Worm (Caenorhabditis elegans) whole organism, L1 larva: ENCODE measurements around the gene F44F4.3.

Experiments used
- egl-27 ChIP-seq, 2 experiments: fragments of 150-350 bp in 1 of 2; sonication (generic microtip); optimal IDR thresholded peaks; 3 replicates each; lab custom pipeline; 2017 to 2018; ENCODE audit warnings: missing biosample characterization in 2 of 2, missing genetic modification characterization in 2 of 2, missing genetic modification reagents in 2 of 2
- irx-1 ChIP-seq: sonication (generic microtip); optimal IDR thresholded peaks from 2 replicates; lab custom pipeline; 2016; ENCODE audit warnings: missing genetic modification characterization, missing compliant biosample characterization
- lin-39 ChIP-seq: fragments of 150-350 bp; optimal IDR thresholded peaks from 2 replicates; lab custom pipeline; 2014; ENCODE audit warnings: missing biosample characterization, missing genetic modification reagents, missing genetic modification characterization
- nhr-76 ChIP-seq: sonication (generic microtip); optimal IDR thresholded peaks from 2 replicates; lab custom pipeline; 2017; ENCODE audit warnings: missing biosample characterization, missing genetic modification characterization
- skn-1 ChIP-seq: fragments of 150-350 bp; optimal IDR thresholded peaks from 2 replicates; lab custom pipeline; 2014; ENCODE audit warnings: missing biosample characterization, missing genetic modification characterization
- unc-62 ChIP-seq: fragments of 150-350 bp; optimal IDR thresholded peaks from 2 replicates; lab custom pipeline; 2014; ENCODE audit warnings: missing biosample characterization, missing genetic modification reagents, missing genetic modification characterization
- unc-86 ChIP-seq: sonication (generic microtip); optimal IDR thresholded peaks from 2 replicates; lab custom pipeline; 2016; ENCODE audit warnings: missing genetic modification characterization, missing compliant biosample characterization

DNA sequence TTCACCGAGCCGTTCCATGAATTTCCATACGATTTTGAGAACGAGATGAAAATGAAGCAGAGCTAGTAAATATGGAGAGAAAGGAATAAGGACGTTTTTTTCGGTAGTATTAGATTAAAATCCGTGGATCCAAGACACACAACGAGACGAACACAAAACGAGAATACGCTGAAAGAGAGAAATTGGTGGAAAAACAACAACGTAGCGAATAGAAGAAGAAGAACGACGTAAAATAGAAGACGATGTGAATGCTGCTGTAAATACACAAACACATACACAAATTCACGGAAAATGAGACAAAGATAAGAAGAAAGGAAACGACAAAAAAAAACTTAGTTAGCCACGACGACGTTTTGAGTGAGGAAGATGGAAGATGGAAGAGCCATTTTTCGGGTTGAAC, 51.0 kb downstream of the F44F4.3 start:
- TF ChIP-seq lin-39: no peak
- no peak for TF ChIP-seq irx-1 (tag; lab: Kevin White, UChicago)
- TF ChIP-seq nhr-76 (tag; lab: Kevin White, UChicago): no peak
- no peak for TF ChIP-seq unc-62 (GFP tag; lab: Kevin White, UChicago)
- TF ChIP-seq unc-86 (tag; lab: Kevin White, UChicago): no peak
- no peak for TF ChIP-seq skn-1 (tag; lab: Kevin White, UChicago)
- TF ChIP-seq egl-27 (tag; optimal IDR thresholded peaks at IDR 0.05; lab: Kevin White, UChicago): no peak
